Worm (Caenorhabditis elegans): ENCODE measurements around the gene W02D7.12.
A peak's percentile ranks its signal among the peaks of the same experiment; 100 is the strongest.

DNA sequence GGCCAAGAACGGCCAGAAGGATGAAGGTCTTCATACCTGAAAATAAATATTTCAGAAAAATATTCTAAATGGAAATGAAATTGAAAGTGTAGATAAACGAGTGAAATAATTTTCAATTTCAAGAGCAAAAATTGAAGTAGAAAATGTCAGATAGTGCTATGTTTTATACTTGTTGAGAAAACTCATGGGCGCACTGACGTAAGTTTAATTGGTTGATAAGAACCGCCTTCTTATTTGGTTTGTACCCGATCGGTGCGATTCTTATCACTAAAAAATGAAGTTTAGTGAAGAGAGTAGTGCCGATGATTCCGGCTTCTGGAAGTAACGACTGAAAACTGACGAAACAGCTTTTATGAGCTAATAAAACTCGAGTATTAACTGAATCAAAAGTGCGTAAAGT, 42.4 kb upstream of the W02D7.12 start, which contains the start of the genes asp-6 and asp-12:
- TF ChIP-seq mml-1 (tag; optimal IDR thresholded peaks at IDR 0.05), result no peak
- no peak for TF ChIP-seq fkh-10 (GFP tag; optimal IDR thresholded peaks at IDR 0.05)
- TF ChIP-seq tbx-2 (tag; optimal IDR thresholded peaks at IDR 0.05), result no peak
- no peak for TF ChIP-seq ztf-11 (tag; optimal IDR thresholded peaks at IDR 0.05)
- TF ChIP-seq elt-2 (tag; optimal IDR thresholded peaks at IDR 0.05), result peak; percentile 92
- no peak for TF ChIP-seq nhr-28 (tag; optimal IDR thresholded peaks at IDR 0.05)
- no peak for TF ChIP-seq unc-39 (tag; optimal IDR thresholded peaks at IDR 0.05)

Data from whole organism, L3 larva.